Worm (Caenorhabditis elegans) whole organism, L1 larva: Measurements from ENCODE around the gene clc-7.

Experiments
- elt-2 ChIP-seq: sonication (generic microtip); optimal IDR thresholded peaks from 2 replicates; lab custom pipeline; 2016; ENCODE audit warnings: missing genetic modification characterization, mild to moderate bottlenecking, inconsistent platforms, missing compliant biosample characterization, missing genetic modification reagents
- elt-3 ChIP-seq, 6 experiments: fragments of 150-350 bp in 1 of 6; sonication (generic microtip); optimal IDR thresholded peaks; 2 replicates each; lab custom pipeline; 2017 to 2018; ENCODE audit warnings: missing biosample characterization in 6 of 6, missing genetic modification characterization in 6 of 6, inconsistent platforms in 1 of 6
- fkh-4 ChIP-seq: sonication (generic microtip); optimal IDR thresholded peaks from 2 replicates; lab custom pipeline; 2016; ENCODE audit warnings: missing compliant biosample characterization, missing genetic modification characterization, borderline replicate concordance
- lin-13 ChIP-seq: fragments of 150-350 bp; optimal IDR thresholded peaks from 2 replicates; lab custom pipeline; 2014; ENCODE audit warnings: missing biosample characterization, missing genetic modification reagents, missing genetic modification characterization
- lin-35 ChIP-seq, 2 experiments: fragments of 150-350 bp; optimal IDR thresholded peaks; 2 replicates each; lab custom pipeline; 2014; ENCODE audit warnings: missing biosample characterization in 2 of 2, missing genetic modification characterization in 2 of 2, missing genetic modification reagents in 2 of 2
- nhr-11 ChIP-seq: fragments of 150-350 bp; optimal IDR thresholded peaks from 2 replicates; lab custom pipeline; 2014; ENCODE audit warnings: missing biosample characterization, missing genetic modification characterization
- nhr-77 ChIP-seq: fragments of 150-350 bp; optimal IDR thresholded peaks from 2 replicates; lab custom pipeline; 2014; ENCODE audit warnings: missing biosample characterization, missing genetic modification characterization
- nhr-90 ChIP-seq: sonication (generic microtip); optimal IDR thresholded peaks from 2 replicates; lab custom pipeline; 2016; ENCODE audit warnings: mild to moderate bottlenecking, missing genetic modification characterization, missing compliant biosample characterization; ENCODE audit not compliant: poor library complexity
- tlp-1 ChIP-seq: fragments of 150-350 bp; optimal IDR thresholded peaks from 2 replicates; lab custom pipeline; 2014; ENCODE audit warnings: missing biosample characterization, missing genetic modification characterization
- unc-130 ChIP-seq: fragments of 150-350 bp; optimal IDR thresholded peaks from 2 replicates; lab custom pipeline; 2017; ENCODE audit warnings: missing biosample characterization, missing genetic modification characterization, inconsistent platforms
- unc-62 ChIP-seq: fragments of 150-350 bp; optimal IDR thresholded peaks from 2 replicates; lab custom pipeline; 2014; ENCODE audit warnings: missing biosample characterization, missing genetic modification reagents, missing genetic modification characterization
- unc-98 ChIP-seq: fragments of 200-800 bp; sonication (Bioruptor generic); IDR thresholded peaks from 2 replicates; pipeline ENCODE4 v1.3.6; 2022; ENCODE audit warnings: missing genetic modification characterization, missing compliant biosample characterization
- ztf-4 ChIP-seq: fragments of 150-350 bp; optimal IDR thresholded peaks from 2 replicates; lab custom pipeline; 2014; ENCODE audit warnings: missing biosample characterization, missing genetic modification characterization

ce11 chrX:5115511-5115910, 47.6 kb downstream of the clc-7 start:
- TF ChIP-seq lin-13 (GFP tag; lab: Kevin White, UChicago) = no peak
- no peak for TF ChIP-seq ztf-4 (tag; lab: Kevin White, UChicago)
- no peak for TF ChIP-seq tlp-1 (tag; lab: Kevin White, UChicago)
- no peak for TF ChIP-seq lin-35 (GFP tag; optimal IDR thresholded peaks at IDR 0.05; lab: Kevin White, UChicago)
- TF ChIP-seq elt-2 = no peak
- TF ChIP-seq nhr-11 = no peak
- no peak for TF ChIP-seq fkh-4 (tag; lab: Kevin White, UChicago)
- TF ChIP-seq unc-130 (tag; lab: Kevin White, UChicago) = no peak
- TF ChIP-seq unc-62 (GFP tag; lab: Kevin White, UChicago) = no peak
- TF ChIP-seq elt-3 (tag; optimal IDR thresholded peaks at IDR 0.05; lab: Kevin White, UChicago) = no peak
- no peak for TF ChIP-seq nhr-90 (tag; lab: Kevin White, UChicago)
- no peak for TF ChIP-seq unc-98
- no peak for TF ChIP-seq nhr-77 (tag; lab: Kevin White, UChicago)
